Worm (Caenorhabditis elegans): ENCODE measurements around the gene D1025.10.

Gene D1025.10

ce11 chrX:14500422-14501058 lies 16.1 kb upstream of the D1025.10 start:
- TF ChIP-seq fkh-8 (tag; optimal IDR thresholded peaks at IDR 0.05) (no peak), nhr-237 (tag; optimal IDR thresholded peaks at IDR 0.05) (no peak), lin-15B (tag; optimal IDR thresholded peaks at IDR 0.05) (no peak), tbx-2 (tag; optimal IDR thresholded peaks at IDR 0.05) (no peak), hpl-2 (GFP tag; optimal IDR thresholded peaks at IDR 0.05) (no peak), aha-1 (tag; optimal IDR thresholded peaks at IDR 0.05) (no peak), pax-3 (tag; optimal IDR thresholded peaks at IDR 0.05) (peak; percentile 23), mdl-1 (tag; optimal IDR thresholded peaks at IDR 0.05) (no peak), elt-3 (tag; optimal IDR thresholded peaks at IDR 0.05) (peak in 4 of 6 experiments; percentile 8 to 39 (median 14)), hlh-17 (GFP tag; optimal IDR thresholded peaks at IDR 0.05; ENCODE audit: borderline replicate concordance) (no peak), ama-1 (optimal IDR thresholded peaks at IDR 0.05) (no peak), egl-27 (tag; optimal IDR thresholded peaks at IDR 0.05) (no peak), C04F5.9 (tag; optimal IDR thresholded peaks at IDR 0.05) (no peak), pag-3 (tag; optimal IDR thresholded peaks at IDR 0.05; ENCODE audit: borderline replicate concordance, insufficient read depth) (no peak), ceh-82 (tag; optimal IDR thresholded peaks at IDR 0.05) (no peak), rnt-1 (tag; optimal IDR thresholded peaks at IDR 0.05) (peak; percentile 46), jun-1 (tag; optimal IDR thresholded peaks at IDR 0.05) (no peak), fkh-4 (tag; optimal IDR thresholded peaks at IDR 0.05; ENCODE audit: borderline replicate concordance) (no peak), fkh-10 (GFP tag; optimal IDR thresholded peaks at IDR 0.05) (no peak), snu-23 (GFP tag; optimal IDR thresholded peaks at IDR 0.05) (peak; percentile 35), grh-1 (GFP tag; IDR thresholded peaks at IDR 0.05) (peak; percentile 96), mep-1 (tag; optimal IDR thresholded peaks at IDR 0.05) (no peak), C16A3.4 (tag; optimal IDR thresholded peaks at IDR 0.05) (no peak), snpc-4 (tag; optimal IDR thresholded peaks at IDR 0.05) (no peak), nhr-11 (tag; optimal IDR thresholded peaks at IDR 0.05) (no peak), C34B4.2 (tag; optimal IDR thresholded peaks at IDR 0.05) (no peak), tlp-1 (tag; optimal IDR thresholded peaks at IDR 0.05) (no peak), fos-1 (tag; optimal IDR thresholded peaks at IDR 0.05) (no peak), ces-1 (GFP tag; optimal IDR thresholded peaks at IDR 0.05) (no peak), nhr-84 (tag; optimal IDR thresholded peaks at IDR 0.05) (no peak), irx-1 (tag; optimal IDR thresholded peaks at IDR 0.05) (peak; percentile 54), nhr-47 (tag; optimal IDR thresholded peaks at IDR 0.05) (peak; percentile 45), unc-86 (tag; optimal IDR thresholded peaks at IDR 0.05) (no peak), elt-2 (tag; optimal IDR thresholded peaks at IDR 0.05) (peak; percentile 95), ceh-63 (GFP tag; optimal IDR thresholded peaks at IDR 0.05) (no peak), ztf-11 (tag; optimal IDR thresholded peaks at IDR 0.05) (no peak), nhr-85 (tag) (peak; percentile 98), zip-4 (GFP tag; optimal IDR thresholded peaks at IDR 0.05) (no peak), alr-1 (tag; optimal IDR thresholded peaks at IDR 0.05; ENCODE audit: borderline replicate concordance) (no peak), ceh-8 (GFP tag; optimal IDR thresholded peaks at IDR 0.05) (no peak), xbp-1 (tag; optimal IDR thresholded peaks at IDR 0.05) (no peak), lsy-2 (tag; optimal IDR thresholded peaks at IDR 0.05) (peak in 1 of 2 experiments; percentile 10), lin-14 (GFP tag; optimal IDR thresholded peaks at IDR 0.05) (peak; percentile 70), ceh-88 (GFP tag; IDR thresholded peaks at IDR 0.05) (no peak), unc-30 (tag; optimal IDR thresholded peaks at IDR 0.05) (no peak), mab-9 (GFP tag; IDR thresholded peaks at IDR 0.05) (no peak), nhr-76 (tag; optimal IDR thresholded peaks at IDR 0.05) (no peak), nhr-19 (GFP tag; conservative IDR thresholded peaks at IDR 0.05) (peak; percentile 7; the same call in 1 of the 2 replicates), unc-130 (tag; optimal IDR thresholded peaks at IDR 0.05) (no peak), efl-3 (GFP tag; optimal IDR thresholded peaks at IDR 0.05) (peak; percentile 62), sup-37 (GFP tag; optimal IDR thresholded peaks at IDR 0.05) (no peak), lin-35 (GFP tag; optimal IDR thresholded peaks at IDR 0.05) (peak; percentile 8 to 31)
